Worm (Caenorhabditis elegans): ENCODE results near the gene K02D10.8.

The K02D10.8 gene

DNA sequence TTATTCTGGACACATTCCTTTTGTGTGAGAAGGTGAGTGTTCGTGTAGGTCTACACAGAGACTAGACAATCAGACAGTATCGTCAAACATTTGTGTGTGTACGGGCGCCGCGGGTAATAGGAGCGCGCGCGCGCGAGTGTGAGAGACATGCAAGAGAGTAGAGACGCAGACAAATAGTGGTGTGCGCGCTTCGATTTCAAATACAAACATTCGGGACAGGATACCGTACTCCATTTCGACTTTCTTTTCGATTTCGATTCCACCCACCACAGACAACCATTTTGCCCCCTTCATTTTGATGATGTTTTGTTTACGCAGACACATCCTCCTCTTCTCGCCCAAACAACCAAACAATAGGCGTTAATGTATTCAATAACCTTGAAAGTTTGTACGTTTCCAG is 8.6 kb downstream of the K02D10.8 start (continued):
- TF ChIP-seq F57A8.1 (GFP tag; optimal IDR thresholded peaks at IDR 0.05) = no peak
- peak; percentile 51 for TF ChIP-seq die-1 (tag; optimal IDR thresholded peaks at IDR 0.05)
- TF ChIP-seq B0336.3 (GFP tag; IDR thresholded peaks at IDR 0.05) = no peak
- TF ChIP-seq K12H6.12 (tag; optimal IDR thresholded peaks at IDR 0.05) = no peak
- TF ChIP-seq ccch-3 (GFP tag; optimal IDR thresholded peaks at IDR 0.05) = no peak
- 0 out of 2 replicates have a peak, but pooled peaks have one; percentile 48 for TF ChIP-seq lin-26 (GFP tag; IDR thresholded peaks at IDR 0.05)
- peak; percentile 37 for TF ChIP-seq madf-10 (tag; optimal IDR thresholded peaks at IDR 0.05)
- TF ChIP-seq Y67H2A.10 (GFP tag; conservative IDR thresholded peaks at IDR 0.05) = no peak
- TF ChIP-seq gei-17 (GFP tag; optimal IDR thresholded peaks at IDR 0.05) = no peak
- TF ChIP-seq rcor-1 (GFP tag; IDR thresholded peaks at IDR 0.05) = 0 out of 2 replicates have a peak, but pooled peaks have one; percentile 23
- no peak for TF ChIP-seq repo-1 (tag; optimal IDR thresholded peaks at IDR 0.05)

DNA sequence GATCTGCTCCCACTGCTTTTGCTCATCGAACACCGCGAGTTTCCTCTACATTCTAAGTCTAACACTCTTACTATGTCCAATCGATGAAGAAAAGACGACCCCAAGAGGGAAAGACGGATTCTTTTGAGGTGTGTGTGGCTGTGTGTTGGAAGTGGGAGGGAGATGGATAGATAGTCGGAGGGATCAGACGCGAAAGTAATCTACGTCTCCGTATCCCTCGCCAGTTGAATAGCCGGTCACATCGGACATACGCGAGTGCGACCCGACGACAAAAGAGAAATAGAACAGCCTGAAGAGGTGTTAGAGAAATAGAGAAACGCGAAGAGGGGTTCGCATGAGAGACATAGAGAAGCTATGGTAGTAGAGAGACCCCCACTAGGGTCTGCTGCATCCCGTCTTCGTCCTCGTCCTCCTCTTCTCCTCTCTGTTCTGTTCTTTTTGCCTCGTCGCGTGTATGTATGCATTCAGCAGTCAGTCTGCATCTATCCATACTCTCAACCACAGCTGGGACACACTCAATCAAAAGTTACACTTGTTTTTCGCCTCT is 9.5 kb downstream of the K02D10.8 start:
- peak; percentile 49 for TF ChIP-seq snpc-1.3 (tag; optimal IDR thresholded peaks at IDR 0.05; ENCODE audit: insufficient read depth)
- TF ChIP-seq nfya-2 (GFP tag; IDR thresholded peaks at IDR 0.05) = no peak
- no peak for TF ChIP-seq fkh-3 (tag; optimal IDR thresholded peaks at IDR 0.05)
- TF ChIP-seq B0261.1 (tag; optimal IDR thresholded peaks at IDR 0.05) = no peak
- TF ChIP-seq unc-62 (GFP tag; optimal IDR thresholded peaks at IDR 0.05) = peak; percentile 63
- peak; percentile 96 for TF ChIP-seq lin-40 (tag; optimal IDR thresholded peaks at IDR 0.05)
- no peak for TF ChIP-seq nhr-27 (tag; optimal IDR thresholded peaks at IDR 0.05)
- TF ChIP-seq nfyb-1 (GFP tag; IDR thresholded peaks at IDR 0.05) = peak; percentile 89
- no peak for TF ChIP-seq madf-8 (GFP tag; conservative IDR thresholded peaks at IDR 0.05)
- peak in 1 of 2 experiments; percentile 68 for TF ChIP-seq let-607 (tag; optimal IDR thresholded peaks at IDR 0.05)
- TF ChIP-seq ztf-6 (GFP tag; IDR thresholded peaks at IDR 0.05) = peak; percentile 56; the same call in 1 of the 2 replicates
- TF ChIP-seq hlh-26 (GFP tag; conservative IDR thresholded peaks at IDR 0.05) = no peak
- no peak for TF ChIP-seq F39B2.1 (GFP tag; IDR thresholded peaks at IDR 0.05)
- no peak for TF ChIP-seq C17E4.6 (GFP tag; IDR thresholded peaks at IDR 0.05)
- no peak for TF ChIP-seq sptf-2 (GFP tag; optimal IDR thresholded peaks at IDR 0.05)
- TF ChIP-seq B0019.2 (GFP tag; conservative IDR thresholded peaks at IDR 0.05) = no peak; the same call in 1 of the 2 replicates
- TF ChIP-seq Y79H2A.3 (GFP tag; conservative IDR thresholded peaks at IDR 0.05) = no peak
- TF ChIP-seq madf-3 (GFP tag; IDR thresholded peaks at IDR 0.05) = no peak
- TF ChIP-seq cebp-2 (GFP tag; IDR thresholded peaks at IDR 0.05) = no peak
- TF ChIP-seq C06A6.2 (GFP tag; conservative IDR thresholded peaks at IDR 0.05) = peak; percentile 89
- no peak for TF ChIP-seq mes-4 (tag; optimal IDR thresholded peaks at IDR 0.05)
- TF ChIP-seq ama-1 (optimal IDR thresholded peaks at IDR 0.05) = no peak
- TF ChIP-seq ama-1 (GFP tag; optimal IDR thresholded peaks at IDR 0.05) = no peak
- peak; percentile 56; the same call in 1 of the 2 replicates for TF ChIP-seq bed-1 (GFP tag; IDR thresholded peaks at IDR 0.05)
- TF ChIP-seq madf-6 (GFP tag; IDR thresholded peaks at IDR 0.05) = peak; percentile 34; the same call in 1 of the 2 replicates
- no peak for TF ChIP-seq ceh-58 (GFP tag; IDR thresholded peaks at IDR 0.05)
- no peak for TF ChIP-seq nhr-120 (GFP tag; IDR thresholded peaks at IDR 0.05)
- peak; percentile 43 for TF ChIP-seq ztf-22 (GFP tag; optimal IDR thresholded peaks at IDR 0.05)
- no peak for TF ChIP-seq ztf-28 (GFP tag; IDR thresholded peaks at IDR 0.05)
- no peak for TF ChIP-seq xnd-1 (tag; optimal IDR thresholded peaks at IDR 0.05)
- peak; percentile 71; the same call in 1 of the 2 replicates for TF ChIP-seq lin-26 (GFP tag; IDR thresholded peaks at IDR 0.05)
- TF ChIP-seq Y95B8A.8 (GFP tag; IDR thresholded peaks at IDR 0.05) = 0 out of 2 replicates have a peak, but pooled peaks have one; percentile 34
- peak; percentile 82 for TF ChIP-seq die-1 (tag; optimal IDR thresholded peaks at IDR 0.05)
- TF ChIP-seq hmg-1.2 (GFP tag; IDR thresholded peaks at IDR 0.05) = peak; percentile 97
- no peak for TF ChIP-seq F52B5.7 (tag; optimal IDR thresholded peaks at IDR 0.05)
- no peak for TF ChIP-seq lag-1 (GFP tag; IDR thresholded peaks at IDR 0.05)
- TF ChIP-seq F57A8.1 (GFP tag; optimal IDR thresholded peaks at IDR 0.05) = no peak
- TF ChIP-seq Y53G8AR.9 (GFP tag; conservative IDR thresholded peaks at IDR 0.05) = no peak
- TF ChIP-seq F33H1.4 (GFP tag; IDR thresholded peaks at IDR 0.05) = no peak

Measured in whole organism, young adult.